Worm (Caenorhabditis elegans) whole organism, L3 larva: ENCODE measurements around the gene str-228.

Experiments used
- ama-1 ChIP-seq: fragments of 150-350 bp; optimal IDR thresholded peaks from 2 replicates; lab custom pipeline; 2018
- ceh-82 ChIP-seq: fragments of 150-350 bp; optimal IDR thresholded peaks from 2 replicates; lab custom pipeline; 2014; ENCODE audit warnings: missing biosample characterization, missing genetic modification characterization
- ceh-9 ChIP-seq: sonication (generic microtip); optimal IDR thresholded peaks from 2 replicates; lab custom pipeline; 2018; ENCODE audit warnings: missing biosample characterization, missing genetic modification characterization
- daf-12 ChIP-seq: fragments of 150-350 bp; optimal IDR thresholded peaks from 2 replicates; lab custom pipeline; 2014; ENCODE audit warnings: missing biosample characterization, missing genetic modification reagents, missing genetic modification characterization
- egl-27 ChIP-seq: sonication (generic microtip); optimal IDR thresholded peaks from 4 replicates; lab custom pipeline; 2017; ENCODE audit warnings: missing biosample characterization, missing genetic modification reagents, missing genetic modification characterization
- egl-5 ChIP-seq: fragments of 150-350 bp; optimal IDR thresholded peaks from 2 replicates; lab custom pipeline; 2017; ENCODE audit warnings: missing biosample characterization, missing genetic modification reagents, missing genetic modification characterization, inconsistent platforms
- elt-1 ChIP-seq: fragments of 150-350 bp; optimal IDR thresholded peaks from 2 replicates; lab custom pipeline; 2014; ENCODE audit warnings: missing biosample characterization, missing genetic modification characterization
- elt-2 ChIP-seq: sonication (generic microtip); optimal IDR thresholded peaks from 2 replicates; lab custom pipeline; 2016; ENCODE audit warnings: missing genetic modification reagents, mild to moderate bottlenecking, missing genetic modification characterization, missing compliant biosample characterization
- eor-1 ChIP-seq, 2 experiments: fragments of 150-350 bp; optimal IDR thresholded peaks; 2 replicates each; lab custom pipeline; 2014 to 2018; ENCODE audit warnings: missing biosample characterization in 2 of 2, missing genetic modification characterization in 2 of 2
- fkh-10 ChIP-seq: sonication (generic microtip); optimal IDR thresholded peaks from 2 replicates; lab custom pipeline; 2017; ENCODE audit warnings: missing biosample characterization, missing genetic modification reagents, missing genetic modification characterization
- fkh-2 ChIP-seq: fragments of 150-350 bp; optimal IDR thresholded peaks from 2 replicates; lab custom pipeline; 2014; ENCODE audit warnings: missing biosample characterization, missing genetic modification reagents, missing genetic modification characterization
- fos-1 ChIP-seq: fragments of 150-350 bp; optimal IDR thresholded peaks from 2 replicates; lab custom pipeline; 2014; ENCODE audit warnings: missing biosample characterization, missing genetic modification characterization
- hmg-11 ChIP-seq: sonication (generic microtip); optimal IDR thresholded peaks from 2 replicates; lab custom pipeline; 2016; ENCODE audit warnings: missing genetic modification characterization, missing compliant biosample characterization
- jun-1 ChIP-seq: fragments of 150-350 bp; optimal IDR thresholded peaks from 2 replicates; lab custom pipeline; 2014; ENCODE audit warnings: missing biosample characterization, missing genetic modification reagents, missing genetic modification characterization
- lin-15B ChIP-seq: fragments of 150-350 bp; optimal IDR thresholded peaks from 2 replicates; lab custom pipeline; 2014; ENCODE audit warnings: missing biosample characterization, missing genetic modification characterization
- lsy-12 ChIP-seq: sonication (generic microtip); optimal IDR thresholded peaks from 2 replicates; lab custom pipeline; 2016; ENCODE audit warnings: mild to moderate bottlenecking, missing genetic modification characterization, missing compliant biosample characterization
- mdl-1 ChIP-seq: fragments of 150-350 bp; optimal IDR thresholded peaks from 2 replicates; lab custom pipeline; 2014; ENCODE audit warnings: missing biosample characterization, missing genetic modification characterization
- mml-1 ChIP-seq: fragments of 150-350 bp; sonication (generic microtip); optimal IDR thresholded peaks from 3 replicates; lab custom pipeline; 2014; ENCODE audit warnings: missing biosample characterization, missing genetic modification characterization
- nfya-1 ChIP-seq: sonication (generic microtip); optimal IDR thresholded peaks from 2 replicates; lab custom pipeline; 2017; ENCODE audit warnings: missing genetic modification characterization, mild to moderate bottlenecking, missing compliant biosample characterization, antibody characterized with exemption, moderate library complexity; ENCODE audit not compliant: insufficient read depth
- nhr-12 ChIP-seq: fragments of 150-350 bp; optimal IDR thresholded peaks from 2 replicates; lab custom pipeline; 2014; ENCODE audit warnings: missing biosample characterization, missing genetic modification characterization
- nhr-237 ChIP-seq: fragments of 150-350 bp; optimal IDR thresholded peaks from 2 replicates; lab custom pipeline; 2014; ENCODE audit warnings: missing biosample characterization, missing genetic modification characterization
- nhr-28 ChIP-seq: fragments of 150-350 bp; optimal IDR thresholded peaks from 2 replicates; lab custom pipeline; 2014; ENCODE audit warnings: missing biosample characterization, missing genetic modification characterization
- nhr-43 ChIP-seq: sonication (generic microtip); optimal IDR thresholded peaks from 2 replicates; lab custom pipeline; 2016; ENCODE audit warnings: mild to moderate bottlenecking, missing genetic modification characterization, missing compliant biosample characterization; ENCODE audit not compliant: poor library complexity, severe bottlenecking
- nhr-67 ChIP-seq: fragments of 150-350 bp; optimal IDR thresholded peaks from 2 replicates; lab custom pipeline; 2014; ENCODE audit warnings: missing biosample characterization, missing genetic modification characterization
- nhr-76 ChIP-seq: fragments of 150-350 bp; sonication (generic microtip); optimal IDR thresholded peaks from 5 replicates; lab custom pipeline; 2014; ENCODE audit warnings: missing biosample characterization, missing genetic modification characterization
- nhr-77 ChIP-seq: fragments of 150-350 bp; optimal IDR thresholded peaks from 2 replicates; lab custom pipeline; 2014; ENCODE audit warnings: missing biosample characterization, missing genetic modification characterization
- pha-4 ChIP-seq: fragments of 150-350 bp; optimal IDR thresholded peaks from 2 replicates; lab custom pipeline; 2014; ENCODE audit warnings: missing biosample characterization, missing genetic modification reagents, missing genetic modification characterization
- pqm-1 ChIP-seq: fragments of 150-350 bp; optimal IDR thresholded peaks from 2 replicates; lab custom pipeline; 2017; ENCODE audit warnings: missing biosample characterization, missing genetic modification characterization, inconsistent platforms
- sea-2 ChIP-seq: fragments of 150-350 bp; sonication (generic microtip); optimal IDR thresholded peaks from 4 replicates; lab custom pipeline; 2014; ENCODE audit warnings: missing biosample characterization, missing genetic modification reagents, missing genetic modification characterization
- skn-1 ChIP-seq: fragments of 150-350 bp; optimal IDR thresholded peaks from 2 replicates; lab custom pipeline; 2014; ENCODE audit warnings: missing biosample characterization, missing genetic modification characterization
- snpc-4 ChIP-seq: fragments of 150-350 bp; optimal IDR thresholded peaks from 2 replicates; lab custom pipeline; 2014; ENCODE audit warnings: missing biosample characterization, missing genetic modification characterization
- unc-39 ChIP-seq: sonication (generic microtip); optimal IDR thresholded peaks from 4 replicates; lab custom pipeline; 2017; ENCODE audit warnings: missing biosample characterization, missing genetic modification characterization
- zag-1 ChIP-seq: fragments of 150-350 bp; optimal IDR thresholded peaks from 2 replicates; lab custom pipeline; 2014; ENCODE audit warnings: missing biosample characterization, missing genetic modification characterization
- ztf-11 ChIP-seq: fragments of 150-350 bp; optimal IDR thresholded peaks from 2 replicates; lab custom pipeline; 2014; ENCODE audit warnings: missing biosample characterization, missing genetic modification characterization
- ztf-4 ChIP-seq: fragments of 150-350 bp; optimal IDR thresholded peaks from 2 replicates; lab custom pipeline; 2014; ENCODE audit warnings: missing biosample characterization, missing genetic modification characterization

str-228 gene

DNA sequence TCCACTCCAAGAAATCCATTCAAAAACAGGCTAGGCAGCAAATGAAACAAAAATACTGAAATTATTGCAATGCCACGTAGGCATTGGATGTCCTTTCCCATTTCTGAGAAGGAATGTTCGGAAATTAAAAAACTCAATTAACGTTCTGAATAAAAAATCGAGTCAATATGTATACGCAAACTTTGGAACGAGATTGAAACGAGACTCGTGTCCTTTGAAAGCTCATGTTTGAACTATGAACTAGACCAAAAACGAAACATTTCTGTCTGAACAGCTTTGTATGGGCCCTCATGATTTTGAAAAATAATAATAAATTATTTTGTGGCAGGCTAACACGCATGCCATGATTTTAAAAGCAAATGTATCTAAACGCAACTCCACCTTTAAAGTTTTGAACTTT, 35.0 kb upstream of the str-228 start, which contains the start of gene oac-2:
TSS of gene oac-2 (minus strand) at position 101 of the 400 bp plus-strand sequence.
- no peak for TF ChIP-seq ceh-9 (tag; lab: Kevin White, UChicago)
- TF ChIP-seq nhr-28, result no peak
- TF ChIP-seq skn-1 (tag; lab: Kevin White, UChicago), result no peak
- TF ChIP-seq nhr-67 (tag; lab: Kevin White, UChicago), result no peak
- no peak for TF ChIP-seq eor-1 (tag; optimal IDR thresholded peaks at IDR 0.05; lab: Kevin White, UChicago)

DNA sequence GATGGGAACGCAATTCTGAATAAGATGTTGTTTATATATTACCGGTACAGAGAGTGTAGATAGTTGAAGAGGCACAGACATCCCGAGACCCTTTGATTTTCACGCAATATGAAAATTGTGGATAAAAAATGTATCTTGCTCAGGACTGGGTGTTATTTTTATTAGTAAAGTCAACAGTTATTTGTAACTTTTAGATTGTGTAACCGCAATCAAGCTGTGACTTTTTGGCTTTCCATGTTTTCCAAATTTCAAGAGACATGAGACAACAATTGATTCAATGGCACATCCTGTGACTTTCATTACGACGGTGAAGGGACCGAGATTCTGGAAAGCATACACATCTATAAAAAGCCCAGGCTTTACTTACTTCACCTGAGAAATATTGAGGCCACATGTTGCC, 33.8 kb upstream of the str-228 start:
- TF ChIP-seq lsy-12 (tag; lab: Kevin White, UChicago), result no peak
- no peak for TF ChIP-seq unc-39 (tag; lab: Kevin White, UChicago)
- no peak for TF ChIP-seq pha-4 (tag; lab: Kevin White, UChicago)
- no peak for TF ChIP-seq nhr-76 (tag; lab: Kevin White, UChicago)
- no peak for TF ChIP-seq mml-1
- TF ChIP-seq sea-2, result no peak
- TF ChIP-seq nhr-43, result no peak
- TF ChIP-seq nhr-237 (tag; lab: Kevin White, UChicago), result no peak
- TF ChIP-seq ztf-11 (tag; lab: Kevin White, UChicago), result no peak
- TF ChIP-seq elt-1, result no peak
- no peak for TF ChIP-seq fkh-2 (tag; lab: Kevin White, UChicago)
- TF ChIP-seq, all 47 proteins: peak for 0

- TF ChIP-seq daf-12 (tag; lab: Kevin White, UChicago) (no peak), nfya-1 (no peak), pha-4 (tag; lab: Kevin White, UChicago) (no peak), nhr-237 (tag; lab: Kevin White, UChicago) (no peak), nhr-77 (tag; lab: Kevin White, UChicago) (no peak), elt-2 (tag; lab: Kevin White, UChicago) (no peak), snpc-4 (no peak), lin-15B (no peak), egl-27 (tag; lab: Kevin White, UChicago) (no peak), nhr-12 (tag; lab: Kevin White, UChicago) (no peak), fkh-10 (GFP tag; lab: Kevin White, UChicago) (no peak), ztf-4 (tag; lab: Kevin White, UChicago) (no peak)
Measured at ce11 chrV:3477496-3477895, 32.5 kb upstream of the str-228 start, which contains the start of gene srbc-31. Gene srbc-31, minus strand, starts transcription at chrV:3477596.

DNA sequence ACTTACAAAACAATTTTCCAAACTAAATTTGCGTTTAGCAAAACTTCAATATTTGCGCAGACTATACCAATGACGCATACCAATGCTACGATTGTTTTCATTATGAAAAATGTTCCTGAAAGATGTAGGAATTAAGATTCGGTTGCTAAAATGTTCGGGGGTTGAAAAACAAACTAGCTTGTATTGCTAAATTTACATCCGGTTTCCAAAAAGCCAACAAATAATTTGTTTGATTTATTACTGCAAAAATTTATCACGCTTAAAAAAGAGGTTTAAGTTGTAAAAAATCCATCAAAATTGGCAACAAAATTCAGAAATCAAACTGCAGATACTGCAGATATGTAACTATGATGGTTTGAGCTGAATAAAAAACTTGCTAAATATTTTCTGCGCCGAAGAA, 29.6 kb upstream of the str-228 start, which contains the start of gene srbc-30:
TSS of gene srbc-30 (minus strand) at position 101 of the 400 bp plus-strand sequence.
- TF ChIP-seq elt-2 (tag; lab: Kevin White, UChicago), result no peak
- TF ChIP-seq nhr-43, result no peak
- TF ChIP-seq egl-5 (tag; lab: Kevin White, UChicago), result no peak
- TF ChIP-seq sea-2, result no peak
- TF ChIP-seq, all 47 proteins: peak for 0

ce11 chrV:3482550-3483002, 27.4 kb upstream of the str-228 start, which contains the start of gene lys-7:
Gene lys-7, minus strand, starts transcription at chrV:3482600.
- TF ChIP-seq lin-15B, result no peak
- TF ChIP-seq fos-1, result no peak
- peak; percentile 67 for TF ChIP-seq elt-2 (tag; lab: Kevin White, UChicago)
- TF ChIP-seq nhr-43, result no peak
- TF ChIP-seq pqm-1 (tag; lab: Kevin White, UChicago), result peak; percentile 2
- no peak for TF ChIP-seq nhr-12 (tag; lab: Kevin White, UChicago)
- TF ChIP-seq eor-1 (tag; optimal IDR thresholded peaks at IDR 0.05; lab: Kevin White, UChicago), result no peak
- TF ChIP-seq fkh-2 (tag; lab: Kevin White, UChicago), result no peak
- TF ChIP-seq daf-12 (tag; lab: Kevin White, UChicago), result no peak
- peak; percentile 23 for TF ChIP-seq jun-1 (tag; lab: Kevin White, UChicago)

ce11 chrV:3484702-3485101, 25.3 kb upstream of the str-228 start, which contains the start of gene srbc-33:
Gene srbc-33, minus strand, starts transcription at chrV:3484802.
- TF ChIP-seq nhr-43 (no peak), jun-1 (tag; lab: Kevin White, UChicago) (no peak), pqm-1 (tag; lab: Kevin White, UChicago) (no peak), nhr-28 (no peak), sea-2 (no peak), ceh-82 (tag; lab: Kevin White, UChicago) (no peak), zag-1 (tag; lab: Kevin White, UChicago) (no peak), elt-1 (no peak), eor-1 (tag; optimal IDR thresholded peaks at IDR 0.05; lab: Kevin White, UChicago) (no peak), snpc-4 (no peak), hmg-11 (tag; lab: Kevin White, UChicago) (no peak), ama-1 (lab: Kevin White, UChicago) (no peak), nfya-1 (no peak), mdl-1 (no peak), ceh-9 (tag; lab: Kevin White, UChicago) (no peak), lsy-12 (tag; lab: Kevin White, UChicago) (no peak), lin-15B (no peak)
